Fruit fly (Drosophila melanogaster): ENCODE data around the gene obst-I.

Gene obst-I

DNA sequence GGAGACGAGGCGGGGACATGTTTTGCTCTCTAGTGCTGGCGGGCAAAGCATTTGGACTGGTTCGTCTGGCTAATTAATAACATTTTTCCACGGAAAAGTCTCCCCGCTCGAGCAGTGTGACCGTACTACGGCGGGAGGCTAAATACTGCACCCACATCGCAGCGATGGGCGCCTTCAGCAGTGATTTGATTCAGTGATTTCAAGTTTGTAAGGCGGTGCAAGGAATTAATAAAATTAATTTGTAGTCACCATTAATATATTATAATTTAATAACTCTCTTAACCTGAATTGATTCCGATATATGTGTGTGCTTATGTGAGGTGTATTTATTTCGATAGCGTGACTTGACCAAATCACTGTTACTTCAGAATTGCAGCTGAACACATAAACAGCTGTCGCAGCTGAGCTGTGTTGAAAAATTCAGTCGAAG, 5.1 kb upstream of the obst-I start, which contains the start of the genes oxt and CG13807 (continued):
- peak; percentile 59 for TF ChIP-seq CG9609 (GFP tag; optimal IDR thresholded peaks at IDR 0.05)
- TF ChIP-seq ato (GFP tag; IDR thresholded peaks at IDR 0.05; ENCODE audit: partially characterized antibody) = no peak
- no peak for TF ChIP-seq HmgD (GFP tag; optimal IDR thresholded peaks at IDR 0.05)
- peak; percentile 81 for TF ChIP-seq CG8765 (GFP tag; IDR thresholded peaks at IDR 0.05)
- TF ChIP-seq CG13775 (GFP tag; optimal IDR thresholded peaks at IDR 0.05) = peak; percentile 91
- TF ChIP-seq CG18599 (GFP tag; optimal IDR thresholded peaks at IDR 0.05) = peak; percentile 83
- peak; percentile 97 for TF ChIP-seq row (GFP tag; IDR thresholded peaks at IDR 0.05)
- TF ChIP-seq Sry-δ (GFP tag; optimal IDR thresholded peaks at IDR 0.05) = peak; percentile 46
- no peak for TF ChIP-seq NC2α (GFP tag; optimal IDR thresholded peaks at IDR 0.05)
- peak; percentile 47 for TF ChIP-seq Side (GFP tag; optimal IDR thresholded peaks at IDR 0.05)
- peak; percentile 76 for TF ChIP-seq trh (GFP tag; optimal IDR thresholded peaks at IDR 0.05)
- TF ChIP-seq mld (GFP tag; IDR thresholded peaks at IDR 0.05; ENCODE audit: partially characterized antibody) = no peak
- TF ChIP-seq crol (GFP tag; IDR thresholded peaks at IDR 0.05) = peak; percentile 44; the same call in 1 of the 2 replicates
- TF ChIP-seq CG6791 (GFP tag; IDR thresholded peaks at IDR 0.05; ENCODE audit: partially characterized antibody) = no peak
- peak; percentile 42; the same call in 1 of the 2 replicates for TF ChIP-seq Scr (GFP tag; IDR thresholded peaks at IDR 0.05; ENCODE audit: partially characterized antibody)
- TF ChIP-seq CG5953 (GFP tag; IDR thresholded peaks at IDR 0.05) = peak; percentile 69
- TF ChIP-seq CG1832 (GFP tag; optimal IDR thresholded peaks at IDR 0.05) = no peak
- peak; percentile 75 for TF ChIP-seq Optix (GFP tag; IDR thresholded peaks at IDR 0.05)
- peak; percentile 94 for TF ChIP-seq Xbp1 (GFP tag; optimal IDR thresholded peaks at IDR 0.05)
- TF ChIP-seq pfk (GFP tag; optimal IDR thresholded peaks at IDR 0.05) = no peak
- TF ChIP-seq CG8388 (GFP tag; optimal IDR thresholded peaks at IDR 0.05) = peak; percentile 83
- TF ChIP-seq CG6765 (GFP tag; optimal IDR thresholded peaks at IDR 0.05) = peak; percentile 29
- peak; percentile 89 for TF ChIP-seq CG32767 (GFP tag; IDR thresholded peaks at IDR 0.05)
- TF ChIP-seq ken (GFP tag; IDR thresholded peaks at IDR 0.05) = peak; percentile 92
- TF ChIP-seq Rfx (GFP tag; IDR thresholded peaks at IDR 0.05) = peak; percentile 93
- TF ChIP-seq ems (GFP tag; optimal IDR thresholded peaks at IDR 0.05) = peak; percentile 66
- TF ChIP-seq aop (GFP tag; IDR thresholded peaks at IDR 0.05) = peak; percentile 67
- peak; percentile 44; the same call in 1 of the 3 replicates for TF ChIP-seq sr (GFP tag; IDR thresholded peaks at IDR 0.05)
- TF ChIP-seq CG3163 (GFP tag; optimal IDR thresholded peaks at IDR 0.05) = no peak
- peak; percentile 50 for TF ChIP-seq kah (GFP tag; optimal IDR thresholded peaks at IDR 0.05)
- no peak for TF ChIP-seq CG16813 (GFP tag; IDR thresholded peaks at IDR 0.05; ENCODE audit: partially characterized antibody)
- no peak for TF ChIP-seq shn (GFP tag; optimal IDR thresholded peaks at IDR 0.05)
- TF ChIP-seq CG12942 (GFP tag; optimal IDR thresholded peaks at IDR 0.05) = peak; percentile 83
- TF ChIP-seq insv (GFP tag; optimal IDR thresholded peaks at IDR 0.05) = peak in 1 of 2 experiments; percentile 44
- TF ChIP-seq CG10321 (GFP tag; IDR thresholded peaks at IDR 0.05) = peak; percentile 47; the same call in 1 of the 2 replicates
- peak; percentile 73 for TF ChIP-seq CG9437 (GFP tag; optimal IDR thresholded peaks at IDR 0.05)
- peak; percentile 86 for TF ChIP-seq stwl (tag; optimal IDR thresholded peaks at IDR 0.05)
- peak; percentile 55 for TF ChIP-seq Jarid2 (GFP tag; optimal IDR thresholded peaks at IDR 0.05)
- TF ChIP-seq Six4 (GFP tag; optimal IDR thresholded peaks at IDR 0.05) = peak; percentile 81
- TF ChIP-seq MESR4 (GFP tag; optimal IDR thresholded peaks at IDR 0.05) = peak; percentile 67
- peak; percentile 87 for TF ChIP-seq al (GFP tag; IDR thresholded peaks at IDR 0.05)
- TF ChIP-seq her (GFP tag; optimal IDR thresholded peaks at IDR 0.05) = no peak
- no peak for TF ChIP-seq p53 (GFP tag; optimal IDR thresholded peaks at IDR 0.05)
- peak; percentile 79 for TF ChIP-seq Hsf (GFP tag; optimal IDR thresholded peaks at IDR 0.05)
- TF ChIP-seq CG4424 (GFP tag; optimal IDR thresholded peaks at IDR 0.05) = peak; percentile 89
- peak; percentile 50 for TF ChIP-seq CG7928 (GFP tag; optimal IDR thresholded peaks at IDR 0.05)
- TF ChIP-seq croc (GFP tag; conservative IDR thresholded peaks at IDR 0.05) = peak; percentile 84
- TF ChIP-seq otp (GFP tag; IDR thresholded peaks at IDR 0.05) = peak; percentile 70
- TF ChIP-seq CHES-1-like (GFP tag; optimal IDR thresholded peaks at IDR 0.05) = no peak
- peak; percentile 15 for TF ChIP-seq en (GFP tag; optimal IDR thresholded peaks at IDR 0.05)
- no peak for TF ChIP-seq odd (GFP tag; optimal IDR thresholded peaks at IDR 0.05)

Data from whole organism, embryonic.